Fruit fly (Drosophila melanogaster) ovary, adult (tissue): ENCODE measurements around the gene Nmnat.

ENCODE experiments used
- CG17801 ChIP-seq: fragments of 200-800 bp; optimal IDR thresholded peaks from 2 replicates; lab custom pipeline; 2019; ENCODE audit warnings: missing biosample characterization, mild to moderate bottlenecking, missing genetic modification characterization, moderate library complexity; ENCODE audit not compliant: partially characterized antibody

Nmnat gene

dm6 chr3R:24938049-24938448 is 7.0 kb upstream of the Nmnat start, which contains the start of gene Osbp:
Gene Osbp (minus strand): TSS chr3R:24938222.
- TF ChIP-seq CG17801 (GFP tag; lab: Kevin White, UChicago), result peak; percentile 18

- TF ChIP-seq CG17801 (GFP tag; lab: Kevin White, UChicago), result no peak
These were observed 2.3 kb downstream of the Nmnat start, which contains the start of gene mah for dm6 chr3R:24947332-24947731. Gene mah (plus strand): TSS chr3R:24947632.

DNA sequence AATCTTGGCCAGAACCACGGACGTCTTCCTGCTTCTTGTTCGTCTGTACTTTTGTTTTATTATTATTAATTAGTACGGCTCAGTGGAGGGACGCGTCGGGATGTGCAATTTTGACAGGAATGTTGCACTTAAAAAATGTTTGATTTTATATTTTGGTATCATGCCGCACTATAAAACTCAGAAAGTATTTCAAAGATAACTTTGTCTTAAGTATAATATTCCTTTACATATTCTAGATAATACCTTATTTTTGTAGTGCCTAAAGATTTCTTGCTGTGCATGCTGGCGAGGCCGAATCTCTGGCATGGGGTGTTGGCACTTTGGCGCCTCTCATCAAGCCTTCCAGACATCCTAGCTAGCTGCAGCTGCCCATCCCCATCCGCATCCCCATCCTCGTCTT is 8.1 kb downstream of the Nmnat start:
- TF ChIP-seq CG17801 (GFP tag; lab: Kevin White, UChicago), result no peak

- no peak for TF ChIP-seq CG17801 (GFP tag; lab: Kevin White, UChicago)
These were observed 17.4 kb downstream of the Nmnat start for dm6 chr3R:24962470-24962869.

- TF ChIP-seq CG17801 (GFP tag; lab: Kevin White, UChicago), result no peak
These were observed 20.4 kb downstream of the Nmnat start for dm6 chr3R:24965403-24965802.

dm6 chr3R:24966578-24966977 is 21.5 kb downstream of the Nmnat start:
- TF ChIP-seq CG17801 (GFP tag; lab: Kevin White, UChicago), result no peak

- TF ChIP-seq CG17801 (GFP tag; lab: Kevin White, UChicago), result no peak
These were observed 23.0 kb downstream of the Nmnat start for dm6 chr3R:24968015-24968414.

DNA sequence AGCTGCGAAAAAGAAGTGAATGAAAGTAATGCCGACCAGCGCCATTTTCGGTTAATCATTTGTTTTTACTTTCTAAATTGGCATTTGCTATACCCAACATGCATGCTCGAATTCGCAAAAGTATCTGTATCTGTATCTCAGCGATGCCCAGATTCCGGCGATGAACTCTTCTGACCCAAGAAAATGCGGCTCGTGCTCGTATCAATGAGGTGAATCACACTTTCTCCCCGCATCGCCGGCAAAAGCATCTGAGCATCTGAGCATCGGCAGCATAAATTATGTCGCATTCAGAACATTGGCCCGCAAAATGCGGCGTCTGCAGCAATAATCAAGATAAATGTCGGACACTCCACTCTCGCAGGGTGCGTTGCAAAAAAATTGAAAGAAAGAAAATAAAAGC is 23.9 kb downstream of the Nmnat start:
- TF ChIP-seq CG17801 (GFP tag; lab: Kevin White, UChicago), result no peak

DNA sequence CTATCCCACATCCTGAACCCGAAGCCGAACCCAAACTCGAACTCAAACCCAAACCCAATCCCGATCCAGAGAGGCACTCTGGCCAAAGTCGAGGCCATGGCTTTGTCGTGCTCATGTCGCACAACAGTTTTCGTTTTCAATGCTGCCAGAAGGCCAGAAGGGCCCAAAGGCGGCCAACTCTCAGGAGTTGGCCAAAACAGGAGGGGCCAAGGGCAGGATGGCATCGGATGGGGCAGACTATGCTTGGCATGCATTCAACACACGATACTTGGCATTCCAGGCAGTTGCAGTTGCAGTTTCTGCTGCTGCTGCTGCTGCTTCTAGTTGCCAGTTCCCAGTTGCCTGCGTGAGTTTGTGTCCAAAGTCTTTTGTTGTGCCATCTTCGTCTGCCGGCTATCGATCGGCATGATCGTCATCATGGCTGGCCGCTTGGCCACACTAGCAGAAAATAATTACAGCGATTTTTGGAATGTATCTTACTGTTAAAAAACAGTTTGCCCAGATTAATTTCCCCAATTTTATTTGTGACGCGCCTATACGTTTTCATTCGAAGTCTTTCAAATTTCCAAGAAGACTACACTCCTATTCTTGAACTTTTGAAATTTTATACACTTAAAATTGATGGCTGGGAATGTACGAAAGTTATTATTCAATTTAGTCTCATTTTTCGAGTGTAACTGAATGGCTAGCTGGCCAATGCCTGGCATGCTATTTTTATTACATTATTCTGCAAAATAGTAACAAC is 25.5 kb downstream of the Nmnat start:
- no peak for TF ChIP-seq CG17801 (GFP tag; lab: Kevin White, UChicago)

dm6 chr3R:24974762-24975432 is 29.9 kb downstream of the Nmnat start:
- no peak for TF ChIP-seq CG17801 (GFP tag; lab: Kevin White, UChicago)

DNA sequence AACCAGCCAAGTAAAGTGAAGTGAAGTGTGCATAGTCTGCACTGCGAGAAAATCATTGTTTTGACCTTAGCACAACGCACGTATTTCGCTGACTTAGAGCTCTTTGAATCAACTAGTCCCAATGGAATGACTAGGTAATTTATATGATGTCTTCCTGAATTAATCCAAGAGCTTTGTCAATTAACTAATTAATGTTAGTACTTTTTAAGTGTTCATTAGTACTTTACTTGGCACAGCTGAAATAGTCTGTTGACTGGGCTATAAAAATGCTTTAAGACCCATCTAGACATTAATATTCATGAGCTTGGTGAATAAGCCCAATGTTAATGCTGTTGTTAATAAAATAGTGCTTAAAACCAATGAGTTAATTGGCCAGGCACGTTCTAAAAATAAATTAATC is 31.1 kb downstream of the Nmnat start:
- no peak for TF ChIP-seq CG17801 (GFP tag; lab: Kevin White, UChicago)

dm6 chr3R:24983537-24984501 is 38.8 kb downstream of the Nmnat start, which contains the start of gene tnc:
Gene tnc (plus strand): TSS chr3R:24984384.
- no peak for TF ChIP-seq CG17801 (GFP tag; lab: Kevin White, UChicago)

DNA sequence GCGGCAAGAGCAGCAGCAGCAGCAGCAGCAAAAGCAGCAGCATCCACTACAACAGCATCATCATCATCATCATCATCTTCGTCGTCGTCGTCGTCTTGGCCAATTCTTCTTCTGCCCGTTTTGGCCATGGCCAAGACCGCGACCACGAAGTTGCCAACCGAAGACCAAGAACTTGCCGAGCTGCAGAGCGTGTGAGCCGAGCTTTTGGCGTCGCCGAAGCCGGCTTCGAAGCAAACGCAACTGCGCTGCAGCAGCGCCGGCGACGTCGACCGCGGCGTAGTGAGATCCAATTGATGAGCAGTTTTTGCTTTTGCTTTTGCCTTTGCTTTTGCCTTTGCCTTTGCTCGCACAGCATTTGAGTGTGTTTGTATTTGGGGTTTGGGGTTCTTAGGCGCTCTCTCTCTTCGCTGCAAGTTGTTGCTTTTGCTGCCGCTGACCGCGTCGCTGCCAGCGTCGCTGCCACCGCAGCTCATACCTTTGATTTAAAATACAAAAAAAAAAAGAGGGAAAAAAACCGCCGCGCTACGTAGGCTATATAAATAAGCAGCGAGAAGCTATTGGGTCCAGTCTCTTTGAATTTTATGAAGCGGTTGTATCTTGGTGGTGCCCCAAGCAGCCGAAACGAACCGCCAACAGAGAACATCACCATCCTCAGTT is 40.1 kb downstream of the Nmnat start:
- no peak for TF ChIP-seq CG17801 (GFP tag; lab: Kevin White, UChicago)

DNA sequence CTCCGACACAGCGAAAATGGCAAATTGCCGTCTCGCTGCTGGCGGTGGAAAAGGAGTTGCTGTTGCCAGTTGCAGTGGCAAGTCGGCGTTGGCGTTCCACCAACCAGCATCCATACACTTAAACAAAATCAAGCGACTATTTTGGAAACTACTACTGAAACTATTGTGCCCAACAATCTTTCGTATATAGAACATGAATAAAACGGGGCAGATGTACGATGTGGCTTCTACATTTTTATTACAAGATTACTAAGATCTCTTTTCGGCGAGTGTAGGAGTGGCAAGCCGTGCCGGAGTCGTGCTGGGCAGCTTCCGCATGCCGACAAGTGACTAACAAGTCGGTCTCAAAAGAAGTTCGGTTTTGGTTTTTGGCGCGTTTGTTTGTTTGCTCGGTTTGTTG is 51.5 kb downstream of the Nmnat start:
- TF ChIP-seq CG17801 (GFP tag; lab: Kevin White, UChicago), result no peak
